Worm (Caenorhabditis elegans): Measurements from ENCODE around the gene soc-1.

The soc-1 gene

DNA sequence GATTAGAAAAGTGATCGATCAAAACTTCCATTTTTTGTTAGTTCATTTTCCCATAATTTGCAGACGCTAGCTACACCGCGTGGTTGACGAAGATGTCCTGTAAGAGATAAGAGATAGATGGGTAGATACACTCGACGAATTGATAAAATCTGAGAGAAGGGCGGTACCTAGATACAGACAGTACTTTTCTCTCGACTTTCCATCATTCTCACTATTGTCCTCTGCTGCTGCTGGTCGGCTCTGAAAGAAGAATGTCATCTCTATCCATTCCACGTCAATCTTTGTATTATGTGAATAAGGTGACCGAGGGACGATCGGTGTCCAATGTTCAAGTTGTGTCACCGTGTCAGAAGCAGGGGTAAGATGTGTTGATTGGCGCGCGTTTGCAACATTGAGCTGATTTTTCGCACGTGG is 14.2 kb upstream of the soc-1 start, which contains the start of gene pmt-2 (continued):
- TF ChIP-seq nhr-237 (tag; optimal IDR thresholded peaks at IDR 0.05) (no peak), elt-1 (tag; optimal IDR thresholded peaks at IDR 0.05) (peak; percentile 70), ceh-16 (tag; optimal IDR thresholded peaks at IDR 0.05) (peak; percentile 92), crh-2 (tag; optimal IDR thresholded peaks at IDR 0.05) (peak; percentile 44), ZK546.5 (tag; optimal IDR thresholded peaks at IDR 0.05) (no peak), gmeb-1 (tag; optimal IDR thresholded peaks at IDR 0.05) (no peak), nhr-77 (tag; optimal IDR thresholded peaks at IDR 0.05) (no peak), fos-1 (tag; optimal IDR thresholded peaks at IDR 0.05) (peak; percentile 36), alr-1 (tag; optimal IDR thresholded peaks at IDR 0.05) (no peak), sem-4 (tag; optimal IDR thresholded peaks at IDR 0.05) (no peak)

DNA sequence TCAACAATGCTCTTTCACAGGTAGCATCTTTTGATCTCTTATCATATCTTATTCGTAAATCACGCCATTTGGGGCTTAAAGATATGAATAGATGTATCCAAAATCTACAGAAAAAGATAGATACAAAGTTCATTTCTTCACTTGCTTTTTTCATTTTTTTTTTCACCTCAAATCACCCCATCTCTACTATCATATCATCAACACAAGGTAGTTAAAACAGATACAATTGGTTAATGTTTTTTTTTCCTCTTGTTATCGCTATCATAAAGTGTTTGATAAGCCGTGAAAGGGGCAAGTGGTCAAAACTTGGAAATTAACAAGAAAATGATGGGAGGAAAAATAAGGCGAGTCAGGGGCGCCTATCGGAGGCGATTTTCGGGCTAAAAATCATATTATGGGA is 12.5 kb upstream of the soc-1 start:
- TF ChIP-seq peb-1 (tag; optimal IDR thresholded peaks at IDR 0.05) (no peak), fos-1 (tag; optimal IDR thresholded peaks at IDR 0.05) (peak; percentile 64), skn-1 (tag; optimal IDR thresholded peaks at IDR 0.05) (no peak)

DNA sequence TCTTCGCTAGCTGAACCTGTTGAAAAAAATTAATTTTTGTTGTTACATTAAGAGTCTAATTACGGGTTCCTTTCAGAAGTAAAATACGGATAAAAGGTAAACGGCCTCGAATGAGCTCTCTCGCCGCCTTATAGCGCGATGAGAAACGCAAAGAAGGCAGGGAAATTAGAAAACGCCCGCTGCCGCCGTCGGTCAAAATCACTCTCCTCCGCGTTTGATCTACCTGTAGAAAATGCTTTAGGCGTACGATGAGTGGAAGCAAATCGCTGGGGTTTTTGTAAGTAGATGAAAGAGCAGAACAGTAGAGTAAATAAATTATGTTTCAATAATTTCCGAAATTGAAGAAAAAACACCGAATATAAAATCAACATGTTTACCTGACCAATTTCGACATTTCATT is 5.6 kb upstream of the soc-1 start:
- TF ChIP-seq ztf-1 (GFP tag; conservative IDR thresholded peaks at IDR 0.05) (no peak), snpc-4 (tag; optimal IDR thresholded peaks at IDR 0.05) (no peak), lin-13 (GFP tag; optimal IDR thresholded peaks at IDR 0.05) (no peak), ztf-4 (tag; optimal IDR thresholded peaks at IDR 0.05) (no peak), unc-62 (GFP tag; optimal IDR thresholded peaks at IDR 0.05) (no peak), nhr-10 (tag; optimal IDR thresholded peaks at IDR 0.05) (no peak)

DNA sequence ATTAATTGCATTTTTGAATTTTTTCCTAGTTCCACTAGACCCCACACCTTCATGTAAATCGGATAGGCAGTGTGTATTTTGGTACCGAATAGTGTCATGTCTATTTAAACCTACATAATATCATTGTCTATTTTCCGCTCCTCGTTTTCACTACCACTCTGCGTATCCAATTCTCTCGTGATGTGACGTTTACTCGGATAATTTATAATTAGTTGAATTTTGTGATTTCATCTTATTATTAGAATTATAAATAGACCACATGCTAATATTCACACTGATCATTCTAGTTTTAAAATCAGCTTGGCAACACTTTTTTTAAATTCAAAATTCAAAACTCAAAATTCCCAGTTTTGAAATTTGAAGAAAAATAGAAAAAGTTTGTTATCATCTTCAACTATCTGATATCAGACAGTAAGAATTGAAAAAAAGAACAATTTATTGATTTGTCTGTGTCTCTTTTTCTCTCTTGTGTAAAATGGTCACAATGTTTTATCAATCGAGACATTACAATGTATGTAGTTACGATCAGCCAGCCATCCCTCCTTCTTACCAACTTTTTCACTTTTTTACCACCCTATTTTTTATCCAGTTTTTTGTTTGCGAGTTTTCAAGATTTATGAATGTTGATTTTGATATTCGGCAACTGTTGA is 2.1 kb upstream of the soc-1 start:
- TF ChIP-seq F13H6.1 (tag; optimal IDR thresholded peaks at IDR 0.05) = no peak
- TF ChIP-seq fos-1 (tag; optimal IDR thresholded peaks at IDR 0.05) = peak; percentile 52
- TF ChIP-seq nhr-25 (tag; optimal IDR thresholded peaks at IDR 0.05) = peak; percentile 23

DNA sequence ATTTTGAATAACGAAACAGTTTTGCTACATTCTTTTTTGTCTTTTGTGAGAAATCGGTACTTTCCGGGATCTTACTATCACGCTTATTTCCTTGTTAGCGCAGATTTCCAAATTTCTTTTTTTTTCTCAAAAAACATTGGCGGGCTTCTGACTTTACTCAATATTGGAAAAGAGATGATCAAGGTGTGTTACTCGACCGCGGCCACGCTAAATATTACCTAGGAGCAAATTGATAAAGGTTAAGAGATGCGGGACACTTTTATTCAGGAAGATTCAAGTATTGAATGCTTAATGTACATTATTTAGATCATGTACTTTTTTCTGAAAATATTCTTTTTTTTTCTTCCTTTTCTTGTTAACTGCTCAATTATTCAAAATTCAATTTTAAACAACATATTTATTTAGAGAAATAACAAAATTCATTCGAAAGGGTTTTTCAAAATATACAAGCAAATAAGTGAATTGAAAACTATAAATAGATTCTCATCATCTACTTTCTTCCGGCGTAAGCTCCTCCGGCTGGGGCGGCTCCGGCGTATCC is 4.6 kb downstream of the soc-1 start:
- TF ChIP-seq egl-27 (tag; optimal IDR thresholded peaks at IDR 0.05) (no peak), nhr-21 (tag; optimal IDR thresholded peaks at IDR 0.05) (peak; percentile 19), Y55F3AM.14 (GFP tag; optimal IDR thresholded peaks at IDR 0.05) (peak; percentile 47), lin-11 (tag; optimal IDR thresholded peaks at IDR 0.05) (no peak), ztf-4 (tag; optimal IDR thresholded peaks at IDR 0.05) (no peak), sem-4 (tag; optimal IDR thresholded peaks at IDR 0.05) (peak; percentile 26), nhr-11 (tag; optimal IDR thresholded peaks at IDR 0.05) (peak; percentile 17), fos-1 (tag; optimal IDR thresholded peaks at IDR 0.05) (no peak), ama-1 (optimal IDR thresholded peaks at IDR 0.05) (peak; percentile 79), nhr-25 (tag; optimal IDR thresholded peaks at IDR 0.05) (peak; percentile 63)

DNA sequence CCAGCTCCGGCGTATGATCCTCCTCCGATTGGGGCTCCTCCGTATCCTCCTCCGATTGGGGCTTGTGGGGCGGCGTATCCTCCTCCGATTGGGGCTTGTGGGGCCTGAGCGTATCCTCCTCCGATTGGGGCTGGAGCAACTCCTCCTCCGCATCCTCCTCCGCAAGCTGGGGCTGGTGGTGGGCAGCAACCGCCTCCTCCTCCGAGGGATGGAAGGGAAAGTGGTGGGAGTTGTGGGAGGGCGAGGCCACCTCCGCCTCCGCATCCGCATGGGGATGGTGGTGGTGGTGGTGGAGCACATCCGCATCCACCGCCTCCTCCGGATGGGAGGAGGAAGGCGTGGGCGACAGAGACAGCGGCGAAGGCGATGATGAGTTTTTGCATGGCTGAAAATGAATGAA is 5.1 kb downstream of the soc-1 start, which contains the start of gene F41F3.3:
Gene F41F3.3 (minus strand): TSS at position 383 of the 400 bp plus-strand sequence.
- peak; percentile 74 for TF ChIP-seq ama-1 (optimal IDR thresholded peaks at IDR 0.05)
- TF ChIP-seq nhr-237 (tag; optimal IDR thresholded peaks at IDR 0.05) = no peak
- peak; percentile 80 for TF ChIP-seq Y55F3AM.14 (GFP tag; optimal IDR thresholded peaks at IDR 0.05)
- peak; percentile 29 for TF ChIP-seq F13H6.1 (tag; optimal IDR thresholded peaks at IDR 0.05)

DNA sequence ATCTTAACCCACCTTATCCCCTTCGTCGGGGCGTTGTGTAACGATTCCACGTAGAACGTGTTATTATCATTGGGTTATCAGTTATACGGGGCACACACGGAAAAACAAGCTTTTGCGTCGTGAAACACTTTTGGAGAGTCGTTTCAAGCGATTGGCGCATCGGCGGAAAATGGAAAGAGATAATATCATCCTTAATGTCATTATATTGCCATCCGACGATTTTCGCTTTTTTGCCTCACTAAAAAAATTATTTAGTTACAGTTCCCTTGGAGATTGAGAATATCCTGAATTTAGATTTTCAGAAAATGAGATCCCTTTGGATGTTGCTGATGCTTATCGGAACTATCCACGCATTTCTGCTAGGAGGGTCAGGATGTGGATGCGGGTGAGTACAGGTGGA is 5.8 kb downstream of the soc-1 start, which contains the start of gene F41F3.8:
Gene F41F3.8 (plus strand): TSS at position 301 of the 400 bp plus-strand sequence.
- TF ChIP-seq blmp-1 (tag; optimal IDR thresholded peaks at IDR 0.05; ENCODE audit: insufficient read depth) = no peak
- TF ChIP-seq snpc-4 (tag; optimal IDR thresholded peaks at IDR 0.05) = no peak
- TF ChIP-seq mbf-1 (tag; optimal IDR thresholded peaks at IDR 0.05) = no peak
- TF ChIP-seq unc-55 (GFP tag; optimal IDR thresholded peaks at IDR 0.05) = no peak
- no peak for TF ChIP-seq sem-4 (tag; optimal IDR thresholded peaks at IDR 0.05)
- no peak for TF ChIP-seq elt-3 (tag; optimal IDR thresholded peaks at IDR 0.05)
